Fruit fly (Drosophila melanogaster) whole organism, wandering third instar larva: Measurements from ENCODE around the gene Nepl3.

Experiments used
- Abd-B ChIP-seq: fragments of >200 bp; optimal IDR thresholded peaks from 2 replicates; lab custom pipeline; 2017; ENCODE audit warnings: missing biosample characterization, missing genetic modification characterization
- Hnf4 ChIP-seq: fragments of 200-800 bp; sonication (Bioruptor generic); optimal IDR thresholded peaks from 2 replicates; lab custom pipeline; 2016; ENCODE audit warnings: missing biosample characterization, mild to moderate bottlenecking, missing genetic modification characterization
- Jra ChIP-seq: sonication (Bioruptor generic); optimal IDR thresholded peaks from 2 replicates; lab custom pipeline; 2016; ENCODE audit warnings: missing biosample characterization, missing genetic modification characterization
- dmrt93B ChIP-seq: fragments of 200-800 bp; sonication (Bioruptor generic); optimal IDR thresholded peaks from 2 replicates; lab custom pipeline; 2018; ENCODE audit warnings: missing biosample characterization, mild to moderate bottlenecking, missing genetic modification characterization
- dsf ChIP-seq: sonication (Bioruptor generic); optimal IDR thresholded peaks from 2 replicates; lab custom pipeline; 2016; ENCODE audit warnings: missing biosample characterization, missing genetic modification characterization, borderline replicate concordance
- h ChIP-seq: fragments of 200-800 bp; sonication (Bioruptor generic); optimal IDR thresholded peaks from 3 replicates; lab custom pipeline; 2016; ENCODE audit warnings: missing biosample characterization, mild to moderate bottlenecking, missing genetic modification characterization
- psq ChIP-seq: fragments of 200-800 bp; sonication (Bioruptor generic); optimal IDR thresholded peaks from 3 replicates; lab custom pipeline; 2017; ENCODE audit warnings: missing biosample characterization, mild to moderate bottlenecking, missing genetic modification characterization, moderate library complexity
- sage ChIP-seq: fragments of 200-800 bp; sonication (Bioruptor generic); optimal IDR thresholded peaks from 2 replicates; lab custom pipeline; 2016; ENCODE audit warnings: missing biosample characterization, mild to moderate bottlenecking, missing genetic modification characterization
- tai ChIP-seq: sonication (Bioruptor generic); optimal IDR thresholded peaks from 2 replicates; lab custom pipeline; 2016; ENCODE audit warnings: missing biosample characterization, missing genetic modification characterization

- TF ChIP-seq Jra (no peak), psq (GFP tag; lab: Kevin White, UChicago) (no peak), dsf (GFP tag; lab: Kevin White, UChicago) (no peak), h (GFP tag; lab: Kevin White, UChicago) (no peak), Abd-B (GFP tag; lab: Kevin White, UChicago) (no peak), Hnf4 (no peak), tai (GFP tag; lab: Kevin White, UChicago) (no peak), sage (no peak), dmrt93B (GFP tag; lab: Kevin White, UChicago) (no peak)
These were observed 26.2 kb downstream of the Nepl3 start for dm6 chr2L:5031886-5032285.
